Worm (Caenorhabditis elegans): ENCODE results near the gene F36G9.3.

The F36G9.3 gene

DNA sequence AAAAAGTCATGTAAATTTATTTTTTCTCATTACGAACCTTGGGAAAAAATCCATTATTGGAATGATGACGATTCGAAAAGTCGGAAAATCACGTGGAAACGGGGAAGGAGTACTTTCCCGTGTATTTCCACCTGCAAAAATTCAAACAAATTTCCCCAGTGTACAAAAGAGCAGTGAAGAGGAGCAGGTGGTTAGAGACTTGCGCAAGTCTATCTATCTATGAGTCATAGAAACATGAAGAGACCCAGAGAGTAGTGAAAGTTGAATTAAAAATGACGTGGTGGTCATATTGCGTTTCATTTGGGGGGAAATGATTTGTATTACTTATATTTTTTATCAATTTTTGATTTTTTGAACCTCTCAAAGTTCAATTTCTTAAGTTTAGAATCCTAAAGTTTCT lies 43.2 kb downstream of the F36G9.3 start, which contains the start of gene nhr-50:
TSS of gene nhr-50 (minus strand) at position 199 of the 400 bp plus-strand sequence.
- TF ChIP-seq unc-39 (tag; optimal IDR thresholded peaks at IDR 0.05) (no peak), nhr-237 (tag; optimal IDR thresholded peaks at IDR 0.05) (no peak), ceh-43 (GFP tag; optimal IDR thresholded peaks at IDR 0.05) (no peak), pha-4 (tag; optimal IDR thresholded peaks at IDR 0.05) (peak; percentile 36), unc-120 (tag; optimal IDR thresholded peaks at IDR 0.05; ENCODE audit: poor library complexity, severe bottlenecking) (no peak)

DNA sequence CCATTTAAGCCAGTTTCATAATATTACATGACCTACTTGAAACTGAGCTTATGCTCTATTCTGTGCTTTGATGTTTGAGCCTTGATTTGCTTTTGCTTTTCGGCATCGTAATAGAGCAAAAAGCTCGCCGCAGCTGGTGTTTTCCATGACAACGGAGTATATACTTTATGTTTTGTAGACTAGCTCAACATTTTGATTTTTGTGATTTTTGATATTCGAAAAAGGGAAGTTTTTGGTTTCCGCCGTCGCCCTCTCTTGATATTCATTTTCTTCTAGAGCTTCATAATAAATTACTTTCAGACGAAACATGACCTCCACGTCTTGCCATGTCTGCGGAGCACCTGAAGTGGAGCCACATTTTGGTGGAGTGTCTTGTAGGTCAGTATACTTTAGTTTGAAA lies 45.1 kb downstream of the F36G9.3 start, which contains the start of gene nhr-63:
TSS of gene nhr-63 (plus strand) at position 301 of the 400 bp plus-strand sequence.
- no peak for TF ChIP-seq lin-13 (tag; optimal IDR thresholded peaks at IDR 0.05)
- TF ChIP-seq snpc-4 (tag; optimal IDR thresholded peaks at IDR 0.05): no peak
- no peak for TF ChIP-seq sptf-1 (tag; optimal IDR thresholded peaks at IDR 0.05)
- no peak for TF ChIP-seq ceh-83 (GFP tag; optimal IDR thresholded peaks at IDR 0.05)
- no peak for TF ChIP-seq nhr-76 (tag; optimal IDR thresholded peaks at IDR 0.05)
- TF ChIP-seq flh-1 (GFP tag; optimal IDR thresholded peaks at IDR 0.05): no peak
- no peak for TF ChIP-seq elt-3 (tag; optimal IDR thresholded peaks at IDR 0.05)
- TF ChIP-seq ham-2 (GFP tag; optimal IDR thresholded peaks at IDR 0.05): no peak
- TF ChIP-seq ceh-43 (GFP tag; optimal IDR thresholded peaks at IDR 0.05): no peak
- no peak for TF ChIP-seq lsy-2 (tag; optimal IDR thresholded peaks at IDR 0.05)
- no peak for TF ChIP-seq drap-1 (GFP tag; optimal IDR thresholded peaks at IDR 0.05)
- no peak for TF ChIP-seq ztf-11 (tag; optimal IDR thresholded peaks at IDR 0.05)
- no peak for TF ChIP-seq pha-4 (tag; optimal IDR thresholded peaks at IDR 0.05)
- TF ChIP-seq bed-3 (GFP tag; optimal IDR thresholded peaks at IDR 0.05): no peak
- TF ChIP-seq lin-32 (GFP tag; optimal IDR thresholded peaks at IDR 0.05): no peak

DNA sequence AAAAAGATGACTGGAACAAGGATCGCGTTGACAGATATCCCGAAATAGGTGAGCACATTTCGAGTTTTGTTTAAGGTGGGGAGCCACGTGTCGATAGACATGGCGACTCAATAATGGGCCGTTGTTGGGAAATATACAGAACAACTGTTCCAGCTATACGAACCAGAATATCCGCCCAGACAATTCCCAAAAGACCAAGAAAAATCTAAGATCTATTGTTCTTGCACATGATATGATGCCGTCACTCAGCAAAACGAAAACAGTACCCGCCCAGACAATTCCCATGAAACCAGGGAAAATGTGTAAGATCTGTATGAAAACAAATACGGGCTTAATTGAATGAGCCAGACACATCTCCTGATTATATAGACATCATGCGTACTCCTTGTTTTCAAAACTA lies 50.3 kb downstream of the F36G9.3 start, which contains the start of gene str-231:
TSS of gene str-231 (minus strand) at position 101 of the 400 bp plus-strand sequence.
- TF ChIP-seq sptf-1 (tag; optimal IDR thresholded peaks at IDR 0.05): no peak

Data from whole organism, mixed stage, embryonic.